Fruit fly (Drosophila melanogaster) whole organism, adult: ENCODE measurements around the gene CG46456.

Experiments used
- CG11617 ChIP-seq: fragments of 200-800 bp; sonication (Bioruptor generic); optimal IDR thresholded peaks from 2 replicates; lab custom pipeline; 2017; ENCODE audit warnings: mild to moderate bottlenecking, missing biosample characterization, missing genetic modification reagents, missing genetic modification characterization
- CG12768 ChIP-seq: fragments of 200-800 bp; sonication (Bioruptor generic); optimal IDR thresholded peaks from 2 replicates; lab custom pipeline; 2017; ENCODE audit warnings: missing biosample characterization, missing genetic modification characterization, mild to moderate bottlenecking, moderate library complexity, missing genetic modification reagents
- CG14711 ChIP-seq: fragments of 200-800 bp; sonication (Bioruptor generic); optimal IDR thresholded peaks from 2 replicates; lab custom pipeline; 2018; ENCODE audit warnings: missing biosample characterization, mild to moderate bottlenecking, missing genetic modification characterization, moderate library complexity
- CG1620 ChIP-seq: fragments of 200-800 bp; sonication (Bioruptor generic); optimal IDR thresholded peaks from 2 replicates; lab custom pipeline; 2016; ENCODE audit warnings: missing biosample characterization, missing genetic modification characterization
- CG33017 ChIP-seq: fragments of 200-800 bp; sonication (Bioruptor generic); optimal IDR thresholded peaks from 2 replicates; lab custom pipeline; 2018; ENCODE audit warnings: missing biosample characterization, mild to moderate bottlenecking, missing genetic modification characterization, moderate library complexity
- CG5204 ChIP-seq: fragments of 200-800 bp; sonication (Bioruptor generic); optimal IDR thresholded peaks from 2 replicates; lab custom pipeline; 2016; ENCODE audit warnings: missing biosample characterization, missing genetic modification characterization
- CG7045 ChIP-seq: fragments of 200-800 bp; sonication (Bioruptor generic); optimal IDR thresholded peaks from 2 replicates; lab custom pipeline; 2017; ENCODE audit warnings: missing biosample characterization, mild to moderate bottlenecking, missing genetic modification characterization
- CG7101 ChIP-seq: fragments of 200-800 bp; sonication (Bioruptor generic); optimal IDR thresholded peaks from 2 replicates; lab custom pipeline; 2018; ENCODE audit warnings: missing biosample characterization, mild to moderate bottlenecking, missing genetic modification characterization, moderate library complexity
- Clk ChIP-seq: fragments of 200-800 bp; sonication (Bioruptor generic); optimal IDR thresholded peaks from 2 replicates; lab custom pipeline; 2017; ENCODE audit warnings: missing biosample characterization, missing genetic modification characterization
- Crg-1 ChIP-seq: fragments of 200-800 bp; sonication (Bioruptor generic); optimal IDR thresholded peaks from 2 replicates; lab custom pipeline; 2016; ENCODE audit warnings: missing biosample characterization, missing genetic modification characterization
- Hr96 ChIP-seq: fragments of 200-800 bp; sonication (Bioruptor generic); optimal IDR thresholded peaks from 2 replicates; lab custom pipeline; 2016; ENCODE audit warnings: missing biosample characterization, missing genetic modification characterization
- Mnt ChIP-seq: fragments of 200-800 bp; sonication (Bioruptor generic); optimal IDR thresholded peaks from 2 replicates; lab custom pipeline; 2016; ENCODE audit warnings: missing biosample characterization, mild to moderate bottlenecking, missing genetic modification characterization
- bab1 ChIP-seq: fragments of 200-800 bp; sonication (Bioruptor generic); optimal IDR thresholded peaks from 3 replicates; lab custom pipeline; 2019; ENCODE audit warnings: missing biosample characterization, mild to moderate bottlenecking, missing genetic modification characterization, moderate library complexity
- cic ChIP-seq: fragments of 200-800 bp; sonication (Bioruptor generic); optimal IDR thresholded peaks from 2 replicates; lab custom pipeline; 2017; ENCODE audit warnings: missing biosample characterization, mild to moderate bottlenecking, missing genetic modification characterization, moderate library complexity
- cnc ChIP-seq, 2 experiments: fragments of >200 bp; optimal IDR thresholded peaks; 2 replicates each; lab custom pipeline; 2017
- kay ChIP-seq: fragments of 200-800 bp; sonication (Bioruptor generic); peaks from one replicate; lab custom pipeline; 2016; ENCODE audit warnings: missing biosample characterization, missing genetic modification characterization, borderline replicate concordance
- ovo ChIP-seq: fragments of 200-800 bp; sonication (Bioruptor generic); optimal IDR thresholded peaks from 2 replicates; lab custom pipeline; 2016; ENCODE audit warnings: missing biosample characterization, missing genetic modification characterization
- pad ChIP-seq: fragments of 200-800 bp; sonication (Bioruptor generic); optimal IDR thresholded peaks from 3 replicates; lab custom pipeline; 2017; ENCODE audit warnings: missing biosample characterization, missing genetic modification characterization, mild to moderate bottlenecking, moderate library complexity, missing genetic modification reagents
- tj ChIP-seq: fragments of 200-800 bp; sonication (Bioruptor generic); optimal IDR thresholded peaks from 3 replicates; lab custom pipeline; 2017; ENCODE audit warnings: missing biosample characterization, mild to moderate bottlenecking, missing genetic modification characterization, moderate library complexity
- toe ChIP-seq: fragments of 200-800 bp; sonication (Bioruptor generic); optimal IDR thresholded peaks from 2 replicates; lab custom pipeline; 2016; ENCODE audit warnings: missing biosample characterization, missing genetic modification characterization

Gene CG46456

dm6 chr3L:5355074-5355790 lies at the start of gene CG46456:
TSS of gene CG46456 (minus strand) at chr3L:5355346.
- TF ChIP-seq CG11617 (GFP tag; lab: Kevin White, UChicago) (peak; percentile 94), kay (GFP tag; lab: Kevin White, UChicago) (peak; percentile 66), Crg-1 (GFP tag; lab: Kevin White, UChicago) (peak; percentile 43), CG7045 (GFP tag; lab: Kevin White, UChicago) (peak; percentile 91), CG1620 (GFP tag; lab: Kevin White, UChicago) (peak; percentile 43), bab1 (peak; percentile 96), CG12768 (GFP tag; lab: Kevin White, UChicago) (peak; percentile 93), CG14711 (peak; percentile 93), CG33017 (tag; lab: Kevin White, UChicago) (peak; percentile 97), Hr96 (GFP tag; lab: Kevin White, UChicago) (no peak), Mnt (GFP tag; lab: Kevin White, UChicago) (peak; percentile 60), toe (peak; percentile 51), pad (peak; percentile 82), Clk (GFP tag; lab: Kevin White, UChicago) (peak; percentile 78), cic (GFP tag; lab: Kevin White, UChicago) (peak; percentile 54), ovo (GFP tag; lab: Kevin White, UChicago) (peak; percentile 30), cnc (optimal IDR thresholded peaks at IDR 0.05; lab: Kevin White, UChicago) (no peak), tj (GFP tag; lab: Kevin White, UChicago) (peak; percentile 68), CG5204 (GFP tag; lab: Kevin White, UChicago) (no peak), CG7101 (peak; percentile 96)

- TF ChIP-seq ovo (GFP tag; lab: Kevin White, UChicago) (no peak), Crg-1 (GFP tag; lab: Kevin White, UChicago) (no peak), Hr96 (GFP tag; lab: Kevin White, UChicago) (no peak), toe (no peak), bab1 (no peak), CG33017 (tag; lab: Kevin White, UChicago) (no peak), Mnt (GFP tag; lab: Kevin White, UChicago) (no peak), CG11617 (GFP tag; lab: Kevin White, UChicago) (no peak), CG5204 (GFP tag; lab: Kevin White, UChicago) (no peak), cic (GFP tag; lab: Kevin White, UChicago) (no peak), tj (GFP tag; lab: Kevin White, UChicago) (no peak), CG12768 (GFP tag; lab: Kevin White, UChicago) (no peak), CG7101 (no peak), Clk (GFP tag; lab: Kevin White, UChicago) (no peak), kay (GFP tag; lab: Kevin White, UChicago) (no peak)
Measured at dm6 chr3L:5385762-5386161, 30.6 kb upstream of the CG46456 start.

dm6 chr3L:5382721-5383120 lies 27.6 kb upstream of the CG46456 start, which contains the start of gene Ir64a:
TSS of gene Ir64a (minus strand) at chr3L:5382821.
- TF ChIP-seq CG12768 (GFP tag; lab: Kevin White, UChicago) (no peak), CG1620 (GFP tag; lab: Kevin White, UChicago) (no peak), cnc (optimal IDR thresholded peaks at IDR 0.05; lab: Kevin White, UChicago) (no peak), CG7101 (no peak), cic (GFP tag; lab: Kevin White, UChicago) (no peak)

DNA sequence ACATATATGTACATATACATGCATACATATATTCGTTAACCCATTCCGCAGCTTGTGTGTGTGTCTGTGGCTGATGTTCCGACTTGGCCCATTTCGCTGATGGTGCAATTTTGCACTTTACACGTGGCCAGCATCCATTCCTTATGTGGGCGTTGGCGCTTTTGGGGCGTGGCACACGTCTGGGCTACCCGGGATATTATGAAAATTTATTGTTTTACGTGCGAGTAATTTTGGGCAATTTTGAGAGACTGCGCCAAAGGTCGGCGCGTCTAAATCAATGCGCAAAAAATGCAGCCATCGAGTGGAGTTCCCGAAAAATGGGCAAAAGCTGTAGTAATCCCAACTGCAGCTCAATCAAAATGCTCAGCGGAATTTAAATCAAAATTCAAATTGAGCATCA lies 16.9 kb upstream of the CG46456 start:
- TF ChIP-seq kay (GFP tag; lab: Kevin White, UChicago) (no peak), CG5204 (GFP tag; lab: Kevin White, UChicago) (no peak), Clk (GFP tag; lab: Kevin White, UChicago) (no peak), Mnt (GFP tag; lab: Kevin White, UChicago) (no peak), Crg-1 (GFP tag; lab: Kevin White, UChicago) (no peak), CG11617 (GFP tag; lab: Kevin White, UChicago) (no peak), CG7101 (no peak), CG33017 (tag; lab: Kevin White, UChicago) (no peak), bab1 (no peak), CG1620 (GFP tag; lab: Kevin White, UChicago) (no peak), CG14711 (no peak), Hr96 (GFP tag; lab: Kevin White, UChicago) (no peak), ovo (GFP tag; lab: Kevin White, UChicago) (no peak)

DNA sequence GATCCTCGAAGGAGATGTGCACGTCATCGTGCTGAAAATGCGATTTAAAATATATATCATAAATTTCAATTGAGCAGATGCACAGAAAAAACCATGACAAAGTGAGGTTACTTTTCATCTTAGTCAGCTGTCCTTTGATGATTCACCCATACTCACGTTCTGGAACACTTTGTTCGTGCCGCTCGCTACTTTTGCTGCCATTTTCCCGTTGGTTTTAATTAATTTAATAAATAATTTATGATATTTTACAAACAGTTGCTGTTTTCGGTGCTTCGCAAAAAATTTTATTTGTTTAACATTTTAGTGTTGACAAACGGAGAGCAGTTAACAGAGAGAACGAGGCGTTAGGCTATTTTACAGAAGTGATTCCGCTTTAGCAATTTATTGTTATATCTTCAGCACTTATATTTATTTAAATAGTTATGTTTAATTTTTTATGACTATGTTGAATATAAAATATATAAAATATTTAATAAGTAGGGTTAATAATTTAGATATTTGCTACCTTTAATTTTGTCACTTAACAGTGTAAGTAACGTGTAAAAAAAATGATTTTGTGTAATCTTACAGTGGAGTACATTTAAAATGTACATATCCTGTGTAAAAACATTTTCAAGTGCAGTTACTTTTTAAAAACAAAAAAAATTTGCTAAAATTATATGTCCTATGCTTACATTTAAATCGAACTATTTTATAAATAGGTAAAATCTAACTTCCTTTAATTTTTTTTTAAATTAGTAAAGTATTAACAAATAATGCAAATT lies 12.8 kb upstream of the CG46456 start, which contains the start of gene Pfdn4:
Gene Pfdn4, minus strand, starts transcription at position 265 of the 764 bp plus-strand sequence.
- TF ChIP-seq bab1, result no peak
- TF ChIP-seq kay (GFP tag; lab: Kevin White, UChicago), result peak; percentile 1
- TF ChIP-seq cnc (optimal IDR thresholded peaks at IDR 0.05; lab: Kevin White, UChicago), result no peak
- no peak for TF ChIP-seq pad
- no peak for TF ChIP-seq ovo (GFP tag; lab: Kevin White, UChicago)
- TF ChIP-seq toe, result no peak
- no peak for TF ChIP-seq CG11617 (GFP tag; lab: Kevin White, UChicago)
- TF ChIP-seq CG14711, result peak; percentile 14
- no peak for TF ChIP-seq Clk (GFP tag; lab: Kevin White, UChicago)
- TF ChIP-seq cic (GFP tag; lab: Kevin White, UChicago), result no peak
- no peak for TF ChIP-seq CG33017 (tag; lab: Kevin White, UChicago)
